Fruit fly (Drosophila melanogaster): Measurements from ENCODE around the gene CG4836.

CG4836 gene

dm6 chr3R:20021152-20021769, 7.6 kb downstream of the CG4836 start, which contains the start of the genes PIG-L and psidin:
Gene PIG-L, minus strand, starts transcription at chr3R:20021338.
Gene psidin, plus strand, starts transcription at chr3R:20021704.
- TF ChIP-seq CG32006 (GFP tag; optimal IDR thresholded peaks at IDR 0.05), result peak; percentile 90
- peak; percentile 88 for TF ChIP-seq CG8119 (GFP tag; IDR thresholded peaks at IDR 0.05)
- TF ChIP-seq CG31627 (GFP tag; optimal IDR thresholded peaks at IDR 0.05), result peak; percentile 92
- TF ChIP-seq Eip78C (GFP tag), result peak; percentile 96
- TF ChIP-seq dac (GFP tag; optimal IDR thresholded peaks at IDR 0.05), result peak; percentile 59
- peak; percentile 89 for TF ChIP-seq CG8632 (GFP tag; optimal IDR thresholded peaks at IDR 0.05)
- peak; percentile 85 for TF ChIP-seq CG10631 (GFP tag; optimal IDR thresholded peaks at IDR 0.05)
- TF ChIP-seq vri (GFP tag; optimal IDR thresholded peaks at IDR 0.05), result no peak
- TF ChIP-seq CG11294 (GFP tag; IDR thresholded peaks at IDR 0.05), result peak; percentile 66
- peak; percentile 50 for TF ChIP-seq CG11762 (GFP tag; optimal IDR thresholded peaks at IDR 0.05; ENCODE audit: insufficient read depth)
- TF ChIP-seq achi (GFP tag; optimal IDR thresholded peaks at IDR 0.05), result peak; percentile 84
- TF ChIP-seq CG4318 (GFP tag; optimal IDR thresholded peaks at IDR 0.05), result peak; percentile 83
- TF ChIP-seq net (GFP tag; optimal IDR thresholded peaks at IDR 0.05), result peak; percentile 86
- no peak for TF ChIP-seq spab (GFP tag; optimal IDR thresholded peaks at IDR 0.05)
- TF ChIP-seq Hr4 (GFP tag; optimal IDR thresholded peaks at IDR 0.05), result peak; percentile 88
- peak; percentile 89 for TF ChIP-seq esn (GFP tag; optimal IDR thresholded peaks at IDR 0.05)
- peak; percentile 6 for TF ChIP-seq fd85E (GFP tag; optimal IDR thresholded peaks at IDR 0.05)
- peak; percentile 87 for TF ChIP-seq OdsH (GFP tag; optimal IDR thresholded peaks at IDR 0.05)
- no peak for TF ChIP-seq ss (GFP tag; optimal IDR thresholded peaks at IDR 0.05)
- TF ChIP-seq svp (GFP tag), result no peak
- no peak for TF ChIP-seq CG1621 (tag; optimal IDR thresholded peaks at IDR 0.05)
- no peak for TF ChIP-seq Eip75B (GFP tag; optimal IDR thresholded peaks at IDR 0.05)
- TF ChIP-seq fkh (GFP tag; optimal IDR thresholded peaks at IDR 0.05), result no peak
- TF ChIP-seq Gug (GFP tag; IDR thresholded peaks at IDR 0.05), result peak; percentile 81
- no peak for TF ChIP-seq CG7368 (GFP tag; optimal IDR thresholded peaks at IDR 0.05)
- TF ChIP-seq CG6792 (GFP tag; optimal IDR thresholded peaks at IDR 0.05), result peak; percentile 74
- TF ChIP-seq CG15336 (GFP tag; IDR thresholded peaks at IDR 0.05), result peak; percentile 85
- peak; percentile 79 for TF ChIP-seq fd59A (GFP tag; optimal IDR thresholded peaks at IDR 0.05)
- TF ChIP-seq Met (GFP tag; optimal IDR thresholded peaks at IDR 0.05), result no peak
- no peak for TF ChIP-seq CG3919 (GFP tag; optimal IDR thresholded peaks at IDR 0.05)
- TF ChIP-seq eg (GFP tag; IDR thresholded peaks at IDR 0.05), result peak; percentile 84
- no peak for TF ChIP-seq CG6808 (GFP tag; optimal IDR thresholded peaks at IDR 0.05)
- TF ChIP-seq CG3032 (tag; optimal IDR thresholded peaks at IDR 0.05), result peak; percentile 87
- peak; percentile 90 for TF ChIP-seq pdm3 (GFP tag; optimal IDR thresholded peaks at IDR 0.05)
- peak; percentile 64 for TF ChIP-seq cyc (GFP tag; optimal IDR thresholded peaks at IDR 0.05)
- TF ChIP-seq CG6276 (GFP tag; optimal IDR thresholded peaks at IDR 0.05), result no peak
- TF ChIP-seq CG10669 (GFP tag; optimal IDR thresholded peaks at IDR 0.05), result no peak
- peak; percentile 12 for TF ChIP-seq Blimp-1 (GFP tag; optimal IDR thresholded peaks at IDR 0.05)
- TF ChIP-seq Lpt (GFP tag; optimal IDR thresholded peaks at IDR 0.05), result peak; percentile 52
- TF ChIP-seq CG6163 (GFP tag; IDR thresholded peaks at IDR 0.05), result peak; percentile 57; the same call in 2 of the 3 replicates
- peak; percentile 8 for TF ChIP-seq Hr38 (GFP tag; optimal IDR thresholded peaks at IDR 0.05)
- TF ChIP-seq Smox (GFP tag; optimal IDR thresholded peaks at IDR 0.05), result peak; percentile 89
- TF ChIP-seq Sox14 (GFP tag; optimal IDR thresholded peaks at IDR 0.05), result peak; percentile 87
- TF ChIP-seq Ets21C (GFP tag; optimal IDR thresholded peaks at IDR 0.05), result peak; percentile 78
- peak; percentile 45 to 87 for TF ChIP-seq salr (GFP tag; optimal IDR thresholded peaks at IDR 0.05)
- no peak for TF ChIP-seq CG16779 (tag; optimal IDR thresholded peaks at IDR 0.05)
- no peak for TF ChIP-seq CG9139 (GFP tag; optimal IDR thresholded peaks at IDR 0.05)
- peak; percentile 75 for TF ChIP-seq topi (GFP tag; optimal IDR thresholded peaks at IDR 0.05)
- TF ChIP-seq CG34406 (GFP tag; optimal IDR thresholded peaks at IDR 0.05), result peak; percentile 87
- peak; percentile 84 for TF ChIP-seq Ets96B (tag; optimal IDR thresholded peaks at IDR 0.05)
- no peak for TF ChIP-seq Eip93F (GFP tag; optimal IDR thresholded peaks at IDR 0.05)
